Fruit fly (Drosophila melanogaster): ENCODE results near the gene Btk.

Gene Btk

DNA sequence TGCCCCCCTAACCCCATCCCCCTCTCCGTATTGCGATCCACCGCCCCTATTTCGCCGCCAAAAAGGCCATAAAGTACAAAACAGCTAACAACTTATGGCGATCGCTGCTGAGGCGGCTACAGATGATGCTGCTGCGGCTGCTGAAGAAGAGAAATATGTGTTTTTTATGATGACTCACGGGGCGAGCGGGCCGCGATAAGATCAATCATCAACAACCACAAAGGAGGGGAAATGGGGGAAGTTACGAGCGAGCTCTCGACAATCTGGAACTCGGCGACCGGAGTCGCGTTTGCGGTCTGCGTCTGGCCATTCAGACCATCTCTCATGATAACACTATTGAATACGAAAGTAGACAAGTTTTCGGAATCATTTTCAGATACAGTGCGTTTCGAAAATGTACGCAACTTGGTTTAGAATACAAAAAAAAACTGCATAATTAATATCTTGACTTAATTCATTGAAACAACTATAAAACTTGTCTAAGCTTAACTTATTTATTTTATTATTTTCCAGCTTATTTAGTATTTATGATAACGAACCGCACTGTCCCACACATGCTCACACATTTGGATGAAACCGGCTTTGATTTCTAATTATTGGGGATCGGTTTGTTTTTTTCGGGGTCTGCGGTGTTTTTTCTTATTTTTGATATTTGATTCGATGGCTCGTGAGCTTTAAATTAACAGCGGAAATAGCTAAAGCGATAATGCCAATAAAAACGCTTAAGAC is 8.6 kb downstream of the Btk start (continued):
- peak; percentile 93 for TF ChIP-seq Ets65A (GFP tag)
- TF ChIP-seq Dll (GFP tag; IDR thresholded peaks at IDR 0.05; ENCODE audit: partially characterized antibody): 0 out of 4 replicates have a peak, but pooled peaks have one; percentile 20
- peak; percentile 87 for TF ChIP-seq Atf3 (GFP tag; optimal IDR thresholded peaks at IDR 0.05)
- peak; percentile 97 for TF ChIP-seq CG13424 (tag; optimal IDR thresholded peaks at IDR 0.05)
- TF ChIP-seq wek (GFP tag; optimal IDR thresholded peaks at IDR 0.05): peak; percentile 85
- TF ChIP-seq slbo (GFP tag; IDR thresholded peaks at IDR 0.05): peak; percentile 98
- peak; percentile 96 for TF ChIP-seq Fer3 (tag; optimal IDR thresholded peaks at IDR 0.05)
- no peak for TF ChIP-seq vnd (GFP tag; IDR thresholded peaks at IDR 0.05; ENCODE audit: partially characterized antibody)
- peak; percentile 63 for TF ChIP-seq p53 (GFP tag; optimal IDR thresholded peaks at IDR 0.05)
- peak; percentile 95 for TF ChIP-seq odd (GFP tag; optimal IDR thresholded peaks at IDR 0.05)
- TF ChIP-seq Drgx (GFP tag; IDR thresholded peaks at IDR 0.05): peak; percentile 91
- TF ChIP-seq CG2202 (tag; optimal IDR thresholded peaks at IDR 0.05): peak; percentile 95
- peak; percentile 79 for TF ChIP-seq sima (GFP tag; optimal IDR thresholded peaks at IDR 0.05)
- peak; percentile 90 for TF ChIP-seq CG12236 (GFP tag; optimal IDR thresholded peaks at IDR 0.05)
- peak; percentile 38 for TF ChIP-seq nom (GFP tag; optimal IDR thresholded peaks at IDR 0.05)
- TF ChIP-seq CG14860 (GFP tag; IDR thresholded peaks at IDR 0.05; ENCODE audit: partially characterized antibody): no peak
- no peak; the same call in 1 of the 2 replicates for TF ChIP-seq Dref (GFP tag; IDR thresholded peaks at IDR 0.05)
- peak; percentile 80 for TF ChIP-seq Hey (tag; optimal IDR thresholded peaks at IDR 0.05)
- TF ChIP-seq dm (GFP tag; optimal IDR thresholded peaks at IDR 0.05): peak; percentile 88
- TF ChIP-seq Hmr (GFP tag; optimal IDR thresholded peaks at IDR 0.05): peak; percentile 95
- peak; percentile 93 for TF ChIP-seq CG4820 (GFP tag; optimal IDR thresholded peaks at IDR 0.05)
- TF ChIP-seq sisA (GFP tag; IDR thresholded peaks at IDR 0.05): peak; percentile 95
- TF ChIP-seq CG2116 (GFP tag; optimal IDR thresholded peaks at IDR 0.05): peak; percentile 70
- TF ChIP-seq otp (GFP tag; IDR thresholded peaks at IDR 0.05): peak; percentile 96
- TF ChIP-seq C15 (GFP tag; IDR thresholded peaks at IDR 0.05): peak; percentile 93
- peak; percentile 81 for TF ChIP-seq Atf-2 (GFP tag; optimal IDR thresholded peaks at IDR 0.05)
- peak; percentile 95 for TF ChIP-seq croc (GFP tag; conservative IDR thresholded peaks at IDR 0.05)
- peak; percentile 96 for TF ChIP-seq CG10366 (GFP tag; IDR thresholded peaks at IDR 0.05)
- peak; percentile 87 for TF ChIP-seq YL-1 (GFP tag; optimal IDR thresholded peaks at IDR 0.05)
- TF ChIP-seq cwo (GFP tag; optimal IDR thresholded peaks at IDR 0.05): peak; percentile 94
- TF ChIP-seq bsh (GFP tag; optimal IDR thresholded peaks at IDR 0.05): peak in 1 of 2 experiments; percentile 97
- peak; percentile 93 for TF ChIP-seq sens-2 (GFP tag; IDR thresholded peaks at IDR 0.05)
- peak; percentile 94 for TF ChIP-seq CG13894 (tag; optimal IDR thresholded peaks at IDR 0.05)
- peak; percentile 84 for TF ChIP-seq Nf-YB (GFP tag; optimal IDR thresholded peaks at IDR 0.05)
- TF ChIP-seq Fer1 (GFP tag; optimal IDR thresholded peaks at IDR 0.05): peak; percentile 96
- peak; percentile 94 for TF ChIP-seq CG10147 (GFP tag; optimal IDR thresholded peaks at IDR 0.05)
- TF ChIP-seq CG7786 (GFP tag; optimal IDR thresholded peaks at IDR 0.05): peak; percentile 90
- peak; percentile 96 for TF ChIP-seq dmrt11E (tag; optimal IDR thresholded peaks at IDR 0.05)
- TF ChIP-seq CG4424 (GFP tag; optimal IDR thresholded peaks at IDR 0.05): peak; percentile 96
- TF ChIP-seq Nf-YC (tag; optimal IDR thresholded peaks at IDR 0.05): peak; percentile 87
- peak; percentile 84 for TF ChIP-seq CkIIα-i1 (GFP tag; IDR thresholded peaks at IDR 0.05)
- TF ChIP-seq CG9609 (GFP tag; optimal IDR thresholded peaks at IDR 0.05): peak; percentile 85
- peak; percentile 96 for TF ChIP-seq Blimp-1 (GFP tag; optimal IDR thresholded peaks at IDR 0.05)
- TF ChIP-seq CG12155 (GFP tag; optimal IDR thresholded peaks at IDR 0.05): peak; percentile 90
- TF ChIP-seq CG9817 (tag; optimal IDR thresholded peaks at IDR 0.05): peak; percentile 97
- peak; percentile 94 for TF ChIP-seq klu (GFP tag; IDR thresholded peaks at IDR 0.05)
- TF ChIP-seq CG6654 (GFP tag; optimal IDR thresholded peaks at IDR 0.05): peak; percentile 77
- peak; percentile 94 for TF ChIP-seq phol (tag; optimal IDR thresholded peaks at IDR 0.05)
- TF ChIP-seq CG3065 (GFP tag; optimal IDR thresholded peaks at IDR 0.05): peak; percentile 76

All from whole organism, embryonic.